Worm (Caenorhabditis elegans): ENCODE results near the gene nhr-209.

The nhr-209 gene

ce11 chrV:12063036-12063435 lies 34.9 kb upstream of the nhr-209 start, which contains the start of gene clh-6:
clh-6 (minus strand) TSS chrV:12063368.
- TF ChIP-seq attf-6 (GFP tag; IDR thresholded peaks at IDR 0.05) (0 out of 2 replicates have a peak, but pooled peaks have one; percentile 29), lin-35 (GFP tag; optimal IDR thresholded peaks at IDR 0.05) (peak in 1 of 3 experiments; percentile 49), hsf-1 (GFP tag; IDR thresholded peaks at IDR 0.05) (peak; percentile 51; the same call in 1 of the 2 replicates), ceh-40 (GFP tag; IDR thresholded peaks at IDR 0.05) (no peak), madf-6 (GFP tag; IDR thresholded peaks at IDR 0.05) (0 out of 2 replicates have a peak, but pooled peaks have one; percentile 33), cebp-1 (GFP tag; IDR thresholded peaks at IDR 0.05) (no peak), cebp-1 (tag; optimal IDR thresholded peaks at IDR 0.05) (peak; percentile 35), Y95B8A.8 (GFP tag; IDR thresholded peaks at IDR 0.05) (no peak), repo-1 (tag; optimal IDR thresholded peaks at IDR 0.05) (peak; percentile 69), B0035.1 (tag; optimal IDR thresholded peaks at IDR 0.05) (peak; percentile 12), mcd-1 (GFP tag; IDR thresholded peaks at IDR 0.05) (no peak), snpc-4 (GFP tag; optimal IDR thresholded peaks at IDR 0.05) (no peak), snpc-4 (tag; optimal IDR thresholded peaks at IDR 0.05) (peak in 1 of 4 experiments; percentile 18), snpc-3.4 (tag; optimal IDR thresholded peaks at IDR 0.05) (peak; percentile 51), ztf-26 (tag; optimal IDR thresholded peaks at IDR 0.05) (peak; percentile 36), F49E8.2 (tag; optimal IDR thresholded peaks at IDR 0.05; ENCODE audit: insufficient read depth) (peak; percentile 12), tbx-9 (tag; optimal IDR thresholded peaks at IDR 0.05; ENCODE audit: borderline replicate concordance) (no peak), akir-1 (GFP tag; optimal IDR thresholded peaks at IDR 0.05) (peak; percentile 28), fkh-3 (tag; optimal IDR thresholded peaks at IDR 0.05) (no peak), Y53G8AR.9 (GFP tag; conservative IDR thresholded peaks at IDR 0.05) (peak; percentile 69; the same call in 1 of the 2 replicates), lin-54 (GFP tag; optimal IDR thresholded peaks at IDR 0.05) (no peak), unc-130 (GFP tag; optimal IDR thresholded peaks at IDR 0.05) (no peak), nfyb-1 (GFP tag; IDR thresholded peaks at IDR 0.05) (peak; percentile 50; the same call in 1 of the 2 replicates), madf-3 (GFP tag; IDR thresholded peaks at IDR 0.05) (no peak), ama-1 (optimal IDR thresholded peaks at IDR 0.05) (peak; percentile 38), ama-1 (GFP tag; optimal IDR thresholded peaks at IDR 0.05) (peak; percentile 14 to 72), ekl-4 (GFP tag; IDR thresholded peaks at IDR 0.05) (0 out of 2 replicates have a peak, but pooled peaks have one; percentile 40)

ce11 chrV:12065369-12065768 lies 32.6 kb upstream of the nhr-209 start, which contains the start of gene pqn-53:
pqn-53 (minus strand) TSS chrV:12065391.
- TF ChIP-seq hmg-1.2 (GFP tag; IDR thresholded peaks at IDR 0.05) (peak; percentile 26; the same call in 1 of the 2 replicates), hsf-1 (GFP tag; IDR thresholded peaks at IDR 0.05) (no peak), cebp-1 (GFP tag; IDR thresholded peaks at IDR 0.05) (no peak), cebp-1 (tag; optimal IDR thresholded peaks at IDR 0.05) (peak; percentile 36), ZK185.1 (tag; optimal IDR thresholded peaks at IDR 0.05; ENCODE audit: poor library complexity, severe bottlenecking) (peak; percentile 8), ztf-3 (GFP tag; optimal IDR thresholded peaks at IDR 0.05) (no peak), snpc-3.4 (tag; optimal IDR thresholded peaks at IDR 0.05) (no peak), madf-3 (GFP tag; IDR thresholded peaks at IDR 0.05) (0 out of 2 replicates have a peak, but pooled peaks have one; percentile 48), tbp1 (GFP tag; optimal IDR thresholded peaks at IDR 0.05) (no peak), nhr-80 (tag; optimal IDR thresholded peaks at IDR 0.05) (peak; percentile 12), ceh-91 (GFP tag; IDR thresholded peaks at IDR 0.05) (no peak), rcor-1 (GFP tag; IDR thresholded peaks at IDR 0.05) (no peak), atf-7 (tag; optimal IDR thresholded peaks at IDR 0.05) (no peak), attf-5 (GFP tag; optimal IDR thresholded peaks at IDR 0.05) (peak; percentile 21), lin-54 (GFP tag; optimal IDR thresholded peaks at IDR 0.05) (peak; percentile 23), fkh-3 (tag; optimal IDR thresholded peaks at IDR 0.05) (no peak), sdz-38 (tag; optimal IDR thresholded peaks at IDR 0.05) (no peak), hlh-26 (GFP tag; conservative IDR thresholded peaks at IDR 0.05) (no peak), lsy-27 (tag; optimal IDR thresholded peaks at IDR 0.05; ENCODE audit: borderline replicate concordance, insufficient read depth) (no peak), B0019.2 (GFP tag; conservative IDR thresholded peaks at IDR 0.05) (no peak), Y79H2A.3 (GFP tag; conservative IDR thresholded peaks at IDR 0.05) (no peak), madf-10 (tag; optimal IDR thresholded peaks at IDR 0.05) (no peak), ceh-27 (GFP tag; optimal IDR thresholded peaks at IDR 0.05) (no peak), unc-130 (GFP tag; optimal IDR thresholded peaks at IDR 0.05) (no peak), ekl-4 (GFP tag; IDR thresholded peaks at IDR 0.05) (0 out of 2 replicates have a peak, but pooled peaks have one; percentile 31), dpl-1 (GFP tag; optimal IDR thresholded peaks at IDR 0.05) (no peak), tbx-9 (tag; optimal IDR thresholded peaks at IDR 0.05; ENCODE audit: borderline replicate concordance) (no peak), madf-6 (GFP tag; IDR thresholded peaks at IDR 0.05) (0 out of 2 replicates have a peak, but pooled peaks have one; percentile 26), attf-6 (GFP tag; IDR thresholded peaks at IDR 0.05) (0 out of 2 replicates have a peak, but pooled peaks have one; percentile 31), snpc-4 (GFP tag; optimal IDR thresholded peaks at IDR 0.05) (no peak), snpc-4 (tag; optimal IDR thresholded peaks at IDR 0.05) (no peak)
